Fruit fly (Drosophila melanogaster) whole organism, embryonic: Measurements from ENCODE around the gene CG32102.

Experiments used
- Atf3 ChIP-seq: fragments of 200-800 bp; sonication (Bioruptor generic); optimal IDR thresholded peaks from 3 replicates; lab custom pipeline; 2016; ENCODE audit warnings: missing biosample characterization, missing genetic modification characterization
- CG10209 ChIP-seq: fragments of 200-800 bp; sonication (Bioruptor generic); optimal IDR thresholded peaks from 3 replicates; lab custom pipeline; 2017; ENCODE audit warnings: missing biosample characterization, mild to moderate bottlenecking, missing genetic modification characterization, missing genetic modification reagents
- CG10274 ChIP-seq: fragments of 200-800 bp; sonication (Bioruptor generic); optimal IDR thresholded peaks from 3 replicates; lab custom pipeline; 2017; ENCODE audit warnings: missing biosample characterization, mild to moderate bottlenecking, missing genetic modification characterization
- CG12942 ChIP-seq: fragments of 200-800 bp; sonication (Bioruptor generic); optimal IDR thresholded peaks from 3 replicates; lab custom pipeline; 2016; ENCODE audit warnings: missing biosample characterization, missing genetic modification characterization
- CG14050 ChIP-seq: fragments of 200-800 bp; sonication (Bioruptor generic); IDR thresholded peaks from 3 replicates; pipeline ENCODE4 v1.3.6; 2022; ENCODE audit warnings: missing biosample characterization, missing genetic modification characterization
- CG1603 ChIP-seq: fragments of 200-800 bp; sonication (Bioruptor generic); optimal IDR thresholded peaks from 2 replicates; lab custom pipeline; 2019; ENCODE audit warnings: missing biosample characterization, mild to moderate bottlenecking, missing genetic modification characterization, moderate library complexity
- CG1647 ChIP-seq: fragments of 200-800 bp; sonication (Bioruptor generic); optimal IDR thresholded peaks from 3 replicates; lab custom pipeline; 2016; ENCODE audit warnings: missing biosample characterization, missing genetic modification characterization
- CG16813 ChIP-seq: fragments of 200-800 bp; sonication (Bioruptor generic); IDR thresholded peaks from 3 replicates; pipeline ENCODE4 v1.3.6; 2022; ENCODE audit warnings: missing biosample characterization, missing genetic modification characterization; ENCODE audit not compliant: partially characterized antibody
- CG17186 ChIP-seq: fragments of 200-800 bp; sonication (Bioruptor generic); optimal IDR thresholded peaks from 3 replicates; lab custom pipeline; 2017; ENCODE audit warnings: missing biosample characterization, missing genetic modification reagents, missing genetic modification characterization
- CG2875 ChIP-seq: fragments of 200-800 bp; sonication (Bioruptor generic); optimal IDR thresholded peaks from 2 replicates; lab custom pipeline; 2017; ENCODE audit warnings: missing biosample characterization, mild to moderate bottlenecking, missing genetic modification characterization, missing genetic modification reagents
- CG3065 ChIP-seq: fragments of 200-800 bp; sonication (Bioruptor generic); optimal IDR thresholded peaks from 2 replicates; lab custom pipeline; 2016; ENCODE audit warnings: missing biosample characterization, missing genetic modification characterization
- CG31441 ChIP-seq: fragments of 200-800 bp; sonication (Bioruptor generic); IDR thresholded peaks from 2 replicates; pipeline ENCODE4 v1.3.6; 2022; ENCODE audit warnings: missing biosample characterization, missing genetic modification characterization
- CG42726 ChIP-seq: fragments of 200-800 bp; sonication (Bioruptor generic); IDR thresholded peaks from 2 replicates; pipeline ENCODE4 v1.3.6; 2022; ENCODE audit warnings: missing biosample characterization, missing genetic modification characterization; ENCODE audit not compliant: partially characterized antibody
- CG4282 ChIP-seq: fragments of 200-800 bp; sonication (Bioruptor generic); optimal IDR thresholded peaks from 2 replicates; lab custom pipeline; 2016; ENCODE audit warnings: missing biosample characterization, missing genetic modification characterization
- CG6689 ChIP-seq: fragments of 200-800 bp; sonication (Bioruptor generic); IDR thresholded peaks from 2 replicates; pipeline ENCODE4 v1.3.6; 2022; ENCODE audit warnings: missing biosample characterization, missing genetic modification characterization
- CG6765 ChIP-seq: fragments of 200-800 bp; sonication (Bioruptor generic); optimal IDR thresholded peaks from 3 replicates; lab custom pipeline; 2017; ENCODE audit warnings: missing biosample characterization, mild to moderate bottlenecking, missing genetic modification characterization
- CG7271 ChIP-seq: fragments of 200-800 bp; sonication (Bioruptor generic); optimal IDR thresholded peaks from 2 replicates; lab custom pipeline; 2018; ENCODE audit warnings: missing biosample characterization, mild to moderate bottlenecking, missing genetic modification characterization, moderate library complexity
- CG7357 ChIP-seq: fragments of 200-800 bp; sonication (Bioruptor generic); IDR thresholded peaks from 3 replicates; pipeline ENCODE4 v1.3.6; 2022; ENCODE audit warnings: missing biosample characterization, missing genetic modification characterization
- CG8478 ChIP-seq: fragments of >200 bp; optimal IDR thresholded peaks from 2 replicates; lab custom pipeline; 2018
- CG9609 ChIP-seq: fragments of 200-800 bp; sonication (Bioruptor generic); optimal IDR thresholded peaks from 3 replicates; lab custom pipeline; 2016; ENCODE audit warnings: missing biosample characterization, missing genetic modification characterization
- Camta ChIP-seq: fragments of 200-800 bp; sonication (Bioruptor generic); optimal IDR thresholded peaks from 2 replicates; lab custom pipeline; 2016; ENCODE audit warnings: missing biosample characterization, missing genetic modification characterization
- D19A ChIP-seq: fragments of 200-800 bp; optimal IDR thresholded peaks from 3 replicates; lab custom pipeline; 2019; ENCODE audit warnings: missing biosample characterization, mild to moderate bottlenecking, missing genetic modification characterization, moderate library complexity
- Ets65A ChIP-seq: fragments of 200-800 bp; sonication (Bioruptor generic); peaks from one replicate; lab custom pipeline; 2016; ENCODE audit warnings: missing biosample characterization, missing genetic modification characterization
- Ets97D ChIP-seq: fragments of 200-800 bp; sonication (Bioruptor generic); optimal IDR thresholded peaks from 3 replicates; lab custom pipeline; 2016; ENCODE audit warnings: missing biosample characterization, missing genetic modification characterization
- HLH4C ChIP-seq: fragments of 200-800 bp; sonication (Bioruptor generic); IDR thresholded peaks from 3 replicates; pipeline ENCODE4 v1.3.6; 2022; ENCODE audit warnings: missing biosample characterization, missing genetic modification characterization; ENCODE audit not compliant: partially characterized antibody
- Hey ChIP-seq: fragments of 200-800 bp; sonication (Bioruptor generic); optimal IDR thresholded peaks from 3 replicates; lab custom pipeline; 2018; ENCODE audit warnings: missing biosample characterization, mild to moderate bottlenecking, missing genetic modification characterization
- Hsf ChIP-seq: fragments of 200-800 bp; sonication (Bioruptor generic); optimal IDR thresholded peaks from 3 replicates; lab custom pipeline; 2016; ENCODE audit warnings: missing biosample characterization, missing genetic modification characterization
- Kr ChIP-seq: fragments of 200-800 bp; sonication (Bioruptor generic); optimal IDR thresholded peaks from 2 replicates; lab custom pipeline; 2017; ENCODE audit warnings: missing biosample characterization, mild to moderate bottlenecking, missing genetic modification characterization
- Lim3 ChIP-seq: fragments of 200-800 bp; sonication (Bioruptor generic); IDR thresholded peaks from 2 replicates; pipeline ENCODE4 v1.3.6; 2022; ENCODE audit warnings: missing biosample characterization, missing genetic modification characterization
- Lpt ChIP-seq: fragments of >200 bp; optimal IDR thresholded peaks from 2 replicates; lab custom pipeline; 2018; ENCODE audit warnings: missing biosample characterization, missing genetic modification characterization
- MESR4 ChIP-seq: fragments of 200-800 bp; sonication (Bioruptor generic); optimal IDR thresholded peaks from 2 replicates; lab custom pipeline; 2018; ENCODE audit warnings: missing biosample characterization, mild to moderate bottlenecking, missing genetic modification characterization, moderate library complexity
- Med ChIP-seq: fragments of 200-800 bp; sonication (Bioruptor generic); peaks from one replicate; lab custom pipeline; 2016; ENCODE audit warnings: missing biosample characterization, missing genetic modification characterization, mild to moderate bottlenecking, inconsistent platforms, moderate library complexity
- NC2α ChIP-seq: fragments of 200-800 bp; sonication (Bioruptor generic); optimal IDR thresholded peaks from 2 replicates; lab custom pipeline; 2016; ENCODE audit warnings: missing biosample characterization, missing genetic modification characterization
- Scr ChIP-seq: fragments of 200-800 bp; sonication (Bioruptor generic); IDR thresholded peaks from 2 replicates; pipeline ENCODE4 v1.3.6; 2022; ENCODE audit warnings: missing biosample characterization, missing genetic modification characterization; ENCODE audit not compliant: partially characterized antibody
- Vsx1 ChIP-seq: fragments of 200-800 bp; sonication (Bioruptor generic); optimal IDR thresholded peaks from 2 replicates; lab custom pipeline; 2017; ENCODE audit warnings: missing biosample characterization, mild to moderate bottlenecking, missing genetic modification characterization, missing genetic modification reagents
- crc ChIP-seq: fragments of 200-800 bp; sonication (Bioruptor generic); optimal IDR thresholded peaks from 2 replicates; lab custom pipeline; 2016; ENCODE audit warnings: missing biosample characterization, missing genetic modification characterization
- ems ChIP-seq: fragments of 200-800 bp; sonication (Bioruptor generic); optimal IDR thresholded peaks from 3 replicates; lab custom pipeline; 2016; ENCODE audit warnings: missing biosample characterization, missing genetic modification characterization
- fd3F ChIP-seq: fragments of 200-800 bp; sonication (Bioruptor generic); optimal IDR thresholded peaks from 2 replicates; lab custom pipeline; 2018; ENCODE audit warnings: missing biosample characterization, mild to moderate bottlenecking, missing genetic modification characterization, moderate library complexity
- her ChIP-seq: fragments of 200-800 bp; sonication (Bioruptor generic); optimal IDR thresholded peaks from 2 replicates; lab custom pipeline; 2016; ENCODE audit warnings: missing biosample characterization, missing genetic modification characterization
- jing ChIP-seq: fragments of 200-800 bp; sonication (Bioruptor generic); optimal IDR thresholded peaks from 2 replicates; lab custom pipeline; 2018; ENCODE audit warnings: missing biosample characterization, mild to moderate bottlenecking, missing genetic modification characterization
- lilli ChIP-seq: fragments of 200-800 bp; sonication (Bioruptor generic); optimal IDR thresholded peaks from 3 replicates; lab custom pipeline; 2016; ENCODE audit warnings: missing biosample characterization, missing genetic modification characterization
- nau ChIP-seq: fragments of 200-800 bp; sonication (Bioruptor generic); optimal IDR thresholded peaks from 3 replicates; lab custom pipeline; 2017; ENCODE audit warnings: missing biosample characterization, mild to moderate bottlenecking, missing genetic modification characterization, missing genetic modification reagents
- phol ChIP-seq: fragments of 200-800 bp; sonication (Bioruptor generic); optimal IDR thresholded peaks from 3 replicates; lab custom pipeline; 2018; ENCODE audit warnings: missing biosample characterization, mild to moderate bottlenecking, missing genetic modification characterization, moderate library complexity
- pnt ChIP-seq: fragments of 200-800 bp; sonication (Bioruptor generic); optimal IDR thresholded peaks from 3 replicates; lab custom pipeline; 2016; ENCODE audit warnings: missing biosample characterization, missing genetic modification characterization
- pros ChIP-seq: fragments of 200-800 bp; sonication (Bioruptor generic); optimal IDR thresholded peaks from 3 replicates; lab custom pipeline; 2019; ENCODE audit warnings: missing biosample characterization, mild to moderate bottlenecking, missing genetic modification characterization, moderate library complexity
- ranshi ChIP-seq: fragments of 200-800 bp; sonication (Bioruptor generic); IDR thresholded peaks from 2 replicates; pipeline ENCODE4 v1.3.6; 2022; ENCODE audit warnings: missing biosample characterization, missing genetic modification characterization
- row ChIP-seq: fragments of 200-800 bp; sonication (Bioruptor generic); IDR thresholded peaks from 3 replicates; pipeline ENCODE4 v1.3.6; 2022; ENCODE audit warnings: missing biosample characterization, missing genetic modification characterization
- scrt ChIP-seq: fragments of 200-800 bp; sonication (Bioruptor generic); optimal IDR thresholded peaks from 2 replicates; lab custom pipeline; 2018; ENCODE audit warnings: missing biosample characterization, mild to moderate bottlenecking, missing genetic modification characterization, moderate library complexity
- sd ChIP-seq: fragments of 200-800 bp; sonication (Bioruptor generic); optimal IDR thresholded peaks from 3 replicates; lab custom pipeline; 2018; ENCODE audit warnings: missing biosample characterization, mild to moderate bottlenecking, missing genetic modification characterization, moderate library complexity
- so ChIP-seq: fragments of 200-800 bp; sonication (Bioruptor generic); IDR thresholded peaks from 3 replicates; pipeline ENCODE4 v1.3.6; 2022; ENCODE audit warnings: missing biosample characterization, missing genetic modification characterization
- wek ChIP-seq: fragments of 200-800 bp; sonication (Bioruptor generic); optimal IDR thresholded peaks from 3 replicates; lab custom pipeline; 2018; ENCODE audit warnings: missing biosample characterization, mild to moderate bottlenecking, missing genetic modification characterization, moderate library complexity
- wor ChIP-seq: fragments of 200-800 bp; sonication (Bioruptor generic); IDR thresholded peaks from 2 replicates; pipeline ENCODE4 v1.3.6; 2022; ENCODE audit warnings: missing biosample characterization, missing genetic modification characterization
- yki ChIP-seq: fragments of >200 bp; optimal IDR thresholded peaks from 3 replicates; lab custom pipeline; 2018

The CG32102 gene

DNA sequence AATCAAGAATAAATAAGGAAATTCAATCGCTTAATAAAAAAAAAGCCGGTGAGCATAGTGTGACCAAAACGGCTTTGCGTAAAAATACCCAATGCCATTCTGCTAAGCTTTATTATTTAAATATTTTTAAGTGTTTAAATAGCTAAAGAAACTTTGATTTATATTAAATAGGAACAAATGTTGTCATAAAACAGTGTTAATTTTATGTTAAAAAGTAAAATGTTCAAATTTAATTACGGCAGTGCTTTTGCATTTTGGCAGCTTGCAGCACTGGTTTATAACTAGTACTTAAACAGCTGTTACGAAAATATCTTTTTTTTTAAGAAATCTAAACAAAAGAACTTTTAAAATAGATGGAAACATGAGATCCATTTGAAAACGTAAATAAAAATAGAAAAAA, 31.7 kb upstream of the CG32102 start, which contains the start of the genes CG10638 and CG10681 (continued):
- TF ChIP-seq Lpt (GFP tag; lab: Kevin White, UChicago), result no peak
- no peak for TF ChIP-seq pnt
- no peak for TF ChIP-seq CG14050 (GFP tag; lab: Robert Waterston, UW)
- TF ChIP-seq Med, result peak; percentile 79
- no peak for TF ChIP-seq sd
- no peak for TF ChIP-seq pros (GFP tag; lab: Kevin White, UChicago)
- TF ChIP-seq jing, result no peak
- no peak for TF ChIP-seq CG8478 (lab: Kevin White, UChicago)
- peak; percentile 43 for TF ChIP-seq CG1603 (tag; lab: Kevin White, UChicago)
- TF ChIP-seq CG2875 (GFP tag; lab: Kevin White, UChicago), result no peak
- no peak for TF ChIP-seq CG9609
- peak; percentile 46 for TF ChIP-seq Hsf (GFP tag; lab: Kevin White, UChicago)
- no peak for TF ChIP-seq Hey
- no peak for TF ChIP-seq CG10274 (GFP tag; lab: Kevin White, UChicago)
- no peak for TF ChIP-seq NC2α (GFP tag; lab: Kevin White, UChicago)
- no peak for TF ChIP-seq HLH4C (GFP tag; lab: Robert Waterston, UW)
- no peak for TF ChIP-seq CG7357 (GFP tag; lab: Robert Waterston, UW)
- no peak for TF ChIP-seq CG4282
- TF ChIP-seq CG17186, result no peak
- TF ChIP-seq row, result peak; percentile 64
- no peak for TF ChIP-seq ems (GFP tag; lab: Kevin White, UChicago)
- TF ChIP-seq MESR4 (GFP tag; lab: Kevin White, UChicago), result no peak
- TF ChIP-seq so, result no peak
- TF ChIP-seq Lim3 (GFP tag; lab: Robert Waterston, UW), result no peak
- TF ChIP-seq CG7271 (tag; lab: Kevin White, UChicago), result no peak
- TF ChIP-seq crc (GFP tag; lab: Kevin White, UChicago), result no peak
- peak; percentile 79 for TF ChIP-seq Ets65A (GFP tag; lab: Kevin White, UChicago)
- no peak for TF ChIP-seq Kr (GFP tag; lab: Kevin White, UChicago)
- TF ChIP-seq CG16813 (GFP tag; lab: Robert Waterston, UW), result no peak
- TF ChIP-seq Scr (GFP tag; lab: Robert Waterston, UW), result 0 out of 2 replicates have a peak, but pooled peaks have one; percentile 11
- TF ChIP-seq fd3F (GFP tag; lab: Kevin White, UChicago), result no peak
- TF ChIP-seq CG3065 (GFP tag; lab: Kevin White, UChicago), result no peak
- no peak for TF ChIP-seq Camta (GFP tag; lab: Kevin White, UChicago)
- peak; percentile 61 for TF ChIP-seq phol (tag; lab: Kevin White, UChicago)
- TF ChIP-seq CG1647 (GFP tag; lab: Kevin White, UChicago), result no peak
- no peak for TF ChIP-seq wek
- TF ChIP-seq CG12942, result no peak
- TF ChIP-seq nau (GFP tag; lab: Kevin White, UChicago), result peak; percentile 45
- TF ChIP-seq ranshi (GFP tag; lab: Robert Waterston, UW), result no peak
- no peak for TF ChIP-seq Atf3 (GFP tag; lab: Kevin White, UChicago)
- peak; percentile 61 for TF ChIP-seq lilli (GFP tag; lab: Kevin White, UChicago)
- TF ChIP-seq D19A (tag; lab: Kevin White, UChicago), result peak; percentile 34
- TF ChIP-seq CG6765 (GFP tag; lab: Kevin White, UChicago), result no peak
- TF ChIP-seq wor (GFP tag; lab: Robert Waterston, UW), result no peak
- peak; percentile 56 for TF ChIP-seq Vsx1 (GFP tag; lab: Kevin White, UChicago)
- no peak for TF ChIP-seq her (GFP tag; lab: Kevin White, UChicago)
- TF ChIP-seq CG42726 (GFP tag; lab: Robert Waterston, UW), result no peak
- peak; percentile 50 for TF ChIP-seq CG31441 (GFP tag; lab: Robert Waterston, UW)
- TF ChIP-seq CG6689 (GFP tag; lab: Robert Waterston, UW), result no peak
- peak; percentile 52 for TF ChIP-seq Ets97D (GFP tag; lab: Kevin White, UChicago)
- TF ChIP-seq yki, result no peak
- peak; percentile 31 for TF ChIP-seq CG10209 (GFP tag; lab: Kevin White, UChicago)
- TF ChIP-seq scrt (GFP tag; lab: Kevin White, UChicago), result peak; percentile 40
